Fruit fly (Drosophila melanogaster): Measurements from ENCODE around the gene Mco1.

- no peak for TF ChIP-seq CG6792 (GFP tag; optimal IDR thresholded peaks at IDR 0.05)
- no peak for TF ChIP-seq Lpt (GFP tag; optimal IDR thresholded peaks at IDR 0.05)
- TF ChIP-seq CG16779 (tag; optimal IDR thresholded peaks at IDR 0.05): no peak
- TF ChIP-seq Hr38 (GFP tag; optimal IDR thresholded peaks at IDR 0.05): no peak
- no peak for TF ChIP-seq Hr39 (GFP tag; optimal IDR thresholded peaks at IDR 0.05)
- TF ChIP-seq spab (GFP tag; optimal IDR thresholded peaks at IDR 0.05): no peak
- no peak for TF ChIP-seq CG11902 (GFP tag; optimal IDR thresholded peaks at IDR 0.05)
- TF ChIP-seq fd59A (GFP tag; optimal IDR thresholded peaks at IDR 0.05): no peak
- TF ChIP-seq net (GFP tag; optimal IDR thresholded peaks at IDR 0.05): no peak
- no peak for TF ChIP-seq esn (GFP tag; optimal IDR thresholded peaks at IDR 0.05)
- TF ChIP-seq CG3919 (GFP tag; optimal IDR thresholded peaks at IDR 0.05): no peak
- no peak for TF ChIP-seq CG31627 (GFP tag; optimal IDR thresholded peaks at IDR 0.05)
Observed at dm6 chr2L:9459372-9460091, 43.1 kb downstream of the Mco1 start.
